Fruit fly (Drosophila melanogaster) S2 (cell line): Measurements from ENCODE around the gene wtrw.

Experiments used
- CG8478 ChIP-seq: fragments of >200 bp; optimal IDR thresholded peaks from 2 replicates; lab custom pipeline; 2018
- CTCF ChIP-seq, 2 experiments: fragments of >200 bp; optimal IDR thresholded peaks; 2 replicates each; lab custom pipeline; 2018

Gene wtrw

dm6 chr3R:7891031-7891430 lies at the start of gene wtrw:
wtrw (plus strand) TSS chr3R:7891331.
- no peak for TF ChIP-seq CG8478 (lab: Kevin White, UChicago)
- TF ChIP-seq CTCF (optimal IDR thresholded peaks at IDR 0.05; lab: Kevin White, UChicago): no peak

DNA sequence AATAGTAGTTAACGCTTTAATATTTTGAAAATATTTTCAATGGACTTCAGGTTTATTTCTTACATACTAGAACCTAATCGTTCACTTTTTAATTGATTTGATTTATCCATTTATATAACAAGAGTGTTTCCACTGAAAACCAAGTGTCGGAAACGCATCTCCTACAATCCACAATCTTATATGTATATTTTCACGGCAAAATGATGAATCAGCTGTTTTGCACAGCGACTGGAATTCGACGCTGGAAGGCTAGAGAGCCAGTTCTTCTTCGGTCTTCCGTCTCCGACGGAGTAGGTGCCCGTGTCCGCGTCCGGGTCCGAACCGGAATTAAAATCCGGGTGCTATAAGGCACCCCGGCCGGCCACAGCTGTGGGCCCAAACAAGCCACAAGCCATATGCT lies 6.7 kb upstream of the wtrw start:
- TF ChIP-seq CG8478 (lab: Kevin White, UChicago): no peak
- TF ChIP-seq CTCF (optimal IDR thresholded peaks at IDR 0.05; lab: Kevin White, UChicago): no peak

DNA sequence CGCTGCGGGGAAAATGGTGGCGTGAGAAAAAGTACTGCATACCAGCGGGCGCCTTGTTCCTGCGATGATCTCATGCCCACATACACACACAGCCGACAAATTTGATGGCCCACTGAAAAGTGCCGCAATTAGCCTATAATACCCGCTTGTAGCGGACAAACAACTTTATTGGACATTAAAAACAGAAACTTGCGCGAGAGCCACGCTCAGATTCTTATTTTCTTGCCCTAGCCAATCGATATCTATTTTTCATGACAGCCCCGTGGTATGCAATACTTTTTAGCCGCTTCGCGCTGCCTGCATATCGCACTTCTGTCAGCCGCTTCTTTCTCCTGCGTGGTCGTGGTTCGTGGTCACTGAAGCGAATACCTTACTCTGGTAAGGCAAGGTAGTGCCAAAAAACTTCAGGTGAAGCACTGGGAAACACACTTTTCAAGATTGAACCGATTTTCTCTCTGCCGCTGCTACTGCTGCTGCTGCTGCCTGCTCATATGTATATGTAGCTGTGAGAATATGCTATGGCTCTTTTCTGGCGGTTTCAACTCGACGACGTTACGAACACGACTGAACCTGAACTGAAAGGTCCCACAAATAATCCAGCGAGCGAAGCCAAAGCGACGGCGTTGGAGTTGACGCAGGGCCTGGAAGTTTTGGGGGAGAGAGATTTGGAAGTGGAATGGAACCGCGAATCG lies 4.8 kb upstream of the wtrw start, which contains the start of gene CG17816:
TSS of gene CG17816 (minus strand) at position 567 of the 692 bp plus-strand sequence.
- TF ChIP-seq CG8478 (lab: Kevin White, UChicago) (no peak), CTCF (optimal IDR thresholded peaks at IDR 0.05; lab: Kevin White, UChicago) (peak in 1 of 2 experiments; percentile 23)

DNA sequence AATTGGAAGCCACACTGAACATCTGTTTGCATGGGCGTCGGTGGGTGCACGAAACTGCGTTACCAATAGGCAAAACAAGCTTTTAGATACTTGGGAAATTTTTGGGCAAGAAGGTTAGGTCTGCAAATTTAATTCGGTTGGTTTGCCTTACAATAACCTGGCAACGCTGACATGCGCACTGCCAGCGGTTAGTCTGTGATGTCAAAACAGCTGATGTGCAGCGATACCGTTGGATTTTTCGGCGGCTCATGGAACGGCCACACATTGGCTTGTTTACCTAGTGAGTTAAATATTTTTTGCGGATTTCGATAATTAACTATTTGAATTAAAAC lies 4.3 kb upstream of the wtrw start, which contains the start of gene ArgRS-m:
TSS of gene ArgRS-m (plus strand) at position 187 of the 332 bp plus-strand sequence.
- TF ChIP-seq CG8478 (lab: Kevin White, UChicago): no peak
- peak in 1 of 2 experiments; percentile 8 for TF ChIP-seq CTCF (optimal IDR thresholded peaks at IDR 0.05; lab: Kevin White, UChicago)

DNA sequence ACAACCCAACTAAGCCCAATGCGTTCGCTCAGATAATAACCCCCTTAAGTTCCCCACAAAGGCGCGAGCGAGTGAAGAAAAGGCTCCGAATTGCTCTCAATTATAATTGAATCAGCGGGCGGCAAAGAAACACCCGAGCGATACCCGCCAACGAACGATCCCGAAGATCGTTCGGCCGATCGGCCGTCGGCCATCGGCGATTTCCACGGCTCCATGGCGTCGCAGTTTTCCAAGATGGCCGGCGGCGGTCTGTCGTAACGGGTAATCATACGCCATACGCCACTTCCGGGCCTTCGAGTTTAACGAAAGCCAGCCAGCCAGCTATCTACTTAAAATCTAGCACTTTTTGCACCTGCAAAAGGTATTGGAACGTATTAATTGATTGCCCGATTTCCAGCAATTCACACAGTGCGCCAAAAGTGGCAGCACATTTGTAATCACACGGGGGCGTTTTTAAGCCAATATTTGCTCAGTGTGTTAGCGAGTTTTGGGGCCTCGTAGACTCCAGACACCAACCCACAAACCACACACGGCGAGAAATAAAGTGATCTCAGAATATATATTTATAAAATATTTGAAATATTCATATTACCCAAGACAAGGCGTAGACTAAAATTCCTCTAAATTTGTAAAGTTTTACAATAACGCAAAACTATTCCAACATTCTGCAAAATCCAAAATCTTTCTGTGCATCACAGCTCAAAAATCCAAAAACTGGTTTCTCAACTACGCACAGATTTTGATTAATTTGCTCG lies 1.3 kb downstream of the wtrw start:
- TF ChIP-seq CTCF (optimal IDR thresholded peaks at IDR 0.05; lab: Kevin White, UChicago) (no peak), CG8478 (lab: Kevin White, UChicago) (no peak)

DNA sequence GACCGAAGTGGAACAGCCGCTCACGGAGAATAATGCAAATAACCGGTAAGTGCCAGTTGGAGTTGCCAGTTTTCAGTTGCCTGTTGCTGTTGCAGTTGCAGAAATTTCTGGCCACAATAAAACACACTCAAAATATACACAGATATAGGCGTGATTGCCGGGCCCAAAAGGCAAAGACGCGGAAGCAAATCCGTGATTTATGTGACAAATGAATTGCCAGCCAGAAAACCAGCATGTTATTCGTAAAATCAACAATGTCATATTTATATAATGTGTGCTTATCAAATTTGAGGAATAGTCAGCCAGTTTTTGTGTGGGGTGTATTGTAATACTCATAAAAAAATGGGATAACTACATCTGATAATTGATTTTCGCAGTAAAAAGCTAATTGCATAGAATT lies 3.5 kb downstream of the wtrw start:
- no peak for TF ChIP-seq CTCF (optimal IDR thresholded peaks at IDR 0.05; lab: Kevin White, UChicago)
- no peak for TF ChIP-seq CG8478 (lab: Kevin White, UChicago)

dm6 chr3R:7895457-7895856 lies 4.3 kb downstream of the wtrw start:
- no peak for TF ChIP-seq CG8478 (lab: Kevin White, UChicago)
- no peak for TF ChIP-seq CTCF (optimal IDR thresholded peaks at IDR 0.05; lab: Kevin White, UChicago)

- TF ChIP-seq CG8478 (lab: Kevin White, UChicago) (no peak), CTCF (optimal IDR thresholded peaks at IDR 0.05; lab: Kevin White, UChicago) (no peak)
Measured at dm6 chr3R:7899277-7899676, 8.1 kb downstream of the wtrw start.

- no peak for TF ChIP-seq CTCF (optimal IDR thresholded peaks at IDR 0.05; lab: Kevin White, UChicago)
- TF ChIP-seq CG8478 (lab: Kevin White, UChicago): no peak
Measured at dm6 chr3R:7902313-7902872, 11.3 kb downstream of the wtrw start, which contains the start of gene mRpS9. mRpS9 (minus strand) TSS chr3R:7902667.

DNA sequence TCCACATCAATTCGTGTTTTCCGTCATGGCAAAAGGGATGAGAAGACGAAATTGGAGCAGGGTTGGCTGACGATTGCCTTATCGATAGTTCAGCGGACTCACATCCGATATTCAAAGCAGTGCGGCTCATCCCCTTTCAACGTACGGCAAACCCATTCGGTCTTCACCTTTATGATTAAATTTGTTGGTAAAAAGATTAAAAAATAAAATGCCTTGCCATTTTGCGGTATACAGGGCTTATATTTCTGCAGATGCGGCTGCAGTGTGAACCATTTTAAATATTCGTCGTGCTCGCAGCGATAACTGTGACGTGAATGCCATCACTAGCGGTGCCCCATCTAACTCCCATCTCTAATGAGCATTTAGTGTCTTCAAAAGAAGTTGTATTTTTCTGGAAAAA lies 16.2 kb downstream of the wtrw start, which contains the start of the genes Taf7 and EMC1:
TSS of gene Taf7 (plus strand) at position 23 of the 400 bp plus-strand sequence.
TSS of gene EMC1 (minus strand) at position 53 of the 400 bp plus-strand sequence.
- TF ChIP-seq CG8478 (lab: Kevin White, UChicago) (no peak), CTCF (optimal IDR thresholded peaks at IDR 0.05; lab: Kevin White, UChicago) (peak; percentile 7 to 29)

DNA sequence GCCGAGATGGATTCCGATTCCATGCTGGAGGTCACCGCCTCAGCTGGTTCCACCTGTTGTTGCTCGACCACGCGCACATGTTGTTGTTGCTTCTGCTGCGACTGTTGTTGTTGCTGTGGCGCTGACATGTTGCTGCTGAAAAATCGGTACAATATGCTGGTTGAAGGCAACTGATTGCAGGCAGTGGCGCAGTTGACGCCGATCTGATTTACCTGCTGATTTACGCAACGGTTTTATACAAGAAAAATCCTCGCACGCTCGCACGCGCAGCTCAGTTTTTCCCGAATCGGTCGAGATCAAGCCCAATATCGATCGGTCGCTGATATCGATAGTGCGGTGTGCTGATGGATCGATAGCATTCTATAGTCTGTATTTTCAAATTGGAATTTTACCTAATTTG lies 20.4 kb downstream of the wtrw start, which contains the start of gene Prat:
TSS of gene Prat (minus strand) at position 298 of the 400 bp plus-strand sequence.
- TF ChIP-seq CTCF (optimal IDR thresholded peaks at IDR 0.05; lab: Kevin White, UChicago) (no peak), CG8478 (lab: Kevin White, UChicago) (no peak)

dm6 chr3R:7913139-7913538 lies 22.0 kb downstream of the wtrw start, which contains the start of gene Rfk:
Rfk (minus strand) TSS chr3R:7913290.
- TF ChIP-seq CTCF (optimal IDR thresholded peaks at IDR 0.05; lab: Kevin White, UChicago) (no peak), CG8478 (lab: Kevin White, UChicago) (no peak)

DNA sequence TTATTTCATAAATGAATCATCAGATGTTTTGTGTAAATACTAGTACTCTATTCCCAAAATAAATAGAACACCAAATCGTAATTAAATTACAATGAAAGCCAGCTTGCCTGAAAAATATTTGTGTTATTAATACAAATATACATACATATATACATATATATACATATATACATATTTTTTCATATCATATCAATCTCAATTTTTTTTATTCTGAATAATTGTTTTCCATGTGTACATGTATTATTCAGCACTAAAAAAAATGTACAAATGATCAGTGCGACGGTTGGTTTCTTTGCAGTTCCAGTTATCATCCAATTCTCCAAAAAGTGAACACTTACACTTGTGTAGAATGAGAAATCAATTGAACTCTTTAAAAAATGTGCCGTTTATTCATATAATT lies 22.4 kb downstream of the wtrw start, which contains the start of gene kipf:
TSS of gene kipf (plus strand) at position 301 of the 400 bp plus-strand sequence.
- TF ChIP-seq CTCF (optimal IDR thresholded peaks at IDR 0.05; lab: Kevin White, UChicago): no peak
- TF ChIP-seq CG8478 (lab: Kevin White, UChicago): no peak

DNA sequence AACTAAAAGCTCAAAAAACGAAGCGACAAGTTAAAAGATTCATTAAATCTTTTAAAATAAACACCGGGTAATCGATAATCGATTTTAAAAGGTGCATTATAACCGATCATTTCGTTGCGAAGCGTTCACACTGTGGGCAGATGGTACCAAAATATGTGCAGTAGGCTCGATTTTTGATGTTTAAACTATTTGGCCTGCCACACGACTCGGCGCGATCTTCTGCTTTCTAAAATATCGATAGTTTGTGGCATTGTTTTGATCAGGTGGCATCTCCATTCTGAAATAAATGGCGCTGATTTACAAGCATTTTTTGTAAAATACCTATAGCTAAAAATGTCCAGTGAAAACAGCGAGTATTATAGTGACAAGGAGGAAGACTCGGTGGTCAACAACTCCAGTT lies 29.1 kb downstream of the wtrw start, which contains the start of the genes CG10445 and lds:
TSS of gene CG10445 (minus strand) at position 104 of the 400 bp plus-strand sequence.
TSS of gene lds (plus strand) at position 236 of the 400 bp plus-strand sequence.
- TF ChIP-seq CTCF (optimal IDR thresholded peaks at IDR 0.05; lab: Kevin White, UChicago): peak; percentile 22 to 44
- TF ChIP-seq CG8478 (lab: Kevin White, UChicago): no peak
